Worm (Caenorhabditis elegans) whole organism, L4 larva: ENCODE data around the gene Y57E12AL.2.

Experiments used
- F26F4.8 ChIP-seq: fragments of 200-800 bp; sonication (Bioruptor generic); conservative IDR thresholded peaks from 2 replicates; pipeline ENCODE4 v1.3.6; 2022; ENCODE audit warnings: missing genetic modification characterization, missing compliant biosample characterization
- R02D3.7 ChIP-seq: fragments of 150-350 bp; sonication (generic microtip); optimal IDR thresholded peaks from 3 replicates; lab custom pipeline; 2014; ENCODE audit warnings: missing biosample characterization, missing genetic modification characterization
- T20F7.1 ChIP-seq: fragments of 200-800 bp; sonication (Bioruptor generic); optimal IDR thresholded peaks from 2 replicates; lab custom pipeline; 2018; ENCODE audit warnings: mild to moderate bottlenecking, missing genetic modification characterization, missing compliant biosample characterization
- Y105C5A.15 ChIP-seq: fragments of 200-800 bp; sonication (Bioruptor generic); IDR thresholded peaks from 2 replicates; pipeline ENCODE4 v1.3.6; 2022; ENCODE audit warnings: missing genetic modification characterization, missing compliant biosample characterization
- ZK546.5 ChIP-seq, 2 experiments: sonication (generic microtip); optimal IDR thresholded peaks; 2 replicates each; lab custom pipeline; 2017; ENCODE audit warnings: missing biosample characterization in 2 of 2, missing genetic modification characterization in 2 of 2
- ama-1 ChIP-seq: fragments of 150-350 bp; optimal IDR thresholded peaks from 2 replicates; lab custom pipeline; 2014; ENCODE audit warnings: inconsistent platforms, mixed read lengths
- ceh-20 ChIP-seq: fragments of 200-800 bp; sonication (Bioruptor generic); IDR thresholded peaks from 2 replicates; pipeline ENCODE4 v1.3.6; 2022; ENCODE audit warnings: missing genetic modification reagents, missing genetic modification characterization, missing compliant biosample characterization
- ceh-28 ChIP-seq: fragments of 150-350 bp; optimal IDR thresholded peaks from 2 replicates; lab custom pipeline; 2014; ENCODE audit warnings: missing biosample characterization, missing genetic modification reagents, missing genetic modification characterization
- ceh-32 ChIP-seq: sonication (generic microtip); optimal IDR thresholded peaks from 2 replicates; lab custom pipeline; 2016; ENCODE audit warnings: mild to moderate bottlenecking, missing genetic modification characterization, missing compliant biosample characterization; ENCODE audit not compliant: poor library complexity
- ctbp-1 ChIP-seq: fragments of 200-800 bp; sonication (Bioruptor generic); IDR thresholded peaks from 2 replicates; pipeline ENCODE4 v1.3.6; 2022; ENCODE audit warnings: missing genetic modification reagents, missing genetic modification characterization, missing compliant biosample characterization
- daf-16 ChIP-seq, 3 experiments: sonication (generic microtip); optimal IDR thresholded peaks; 2 replicates each; lab custom pipeline; 2016 to 2017; ENCODE audit warnings: missing genetic modification characterization in 3 of 3, missing genetic modification reagents in 3 of 3, mild to moderate bottlenecking in 2 of 3, missing compliant biosample characterization in 2 of 3, missing biosample characterization in 1 of 3, moderate library complexity in 1 of 3
- dmd-6 ChIP-seq: fragments of 200-800 bp; sonication (Bioruptor generic); IDR thresholded peaks from 2 replicates; pipeline ENCODE4 v1.3.6; 2022; ENCODE audit warnings: missing genetic modification reagents, missing genetic modification characterization, missing compliant biosample characterization
- dmd-9 ChIP-seq: fragments of 200-800 bp; sonication (Bioruptor generic); IDR thresholded peaks from 2 replicates; pipeline ENCODE4 v1.3.6; 2022; ENCODE audit warnings: missing genetic modification reagents, missing genetic modification characterization, missing compliant biosample characterization
- dpl-1 ChIP-seq: fragments of 150-350 bp; optimal IDR thresholded peaks from 2 replicates; lab custom pipeline; 2014; ENCODE audit warnings: missing biosample characterization, missing genetic modification reagents, missing genetic modification characterization
- duxl-1 ChIP-seq: sonication (generic microtip); optimal IDR thresholded peaks from 2 replicates; lab custom pipeline; 2016; ENCODE audit warnings: mild to moderate bottlenecking, missing genetic modification characterization, moderate library complexity, missing compliant biosample characterization; ENCODE audit not compliant: poor library complexity
- dve-1 ChIP-seq: sonication (generic microtip); optimal IDR thresholded peaks from 2 replicates; lab custom pipeline; 2017; ENCODE audit warnings: antibody characterized with exemption, mild to moderate bottlenecking, missing genetic modification characterization, missing compliant biosample characterization; ENCODE audit not compliant: insufficient read depth
- fos-1 ChIP-seq: fragments of 150-350 bp; optimal IDR thresholded peaks from 2 replicates; lab custom pipeline; 2014; ENCODE audit warnings: missing biosample characterization, missing genetic modification characterization
- gei-8 ChIP-seq: fragments of 200-800 bp; sonication (Bioruptor generic); optimal IDR thresholded peaks from 2 replicates; lab custom pipeline; 2018; ENCODE audit warnings: mild to moderate bottlenecking, missing genetic modification characterization, missing compliant biosample characterization
- hlh-11 ChIP-seq: fragments of 200-800 bp; sonication (Bioruptor generic); optimal IDR thresholded peaks from 2 replicates; lab custom pipeline; 2018; ENCODE audit warnings: mild to moderate bottlenecking, missing genetic modification characterization, missing compliant biosample characterization
- hlh-30 ChIP-seq: sonication (generic microtip); optimal IDR thresholded peaks from 2 replicates; lab custom pipeline; 2017; ENCODE audit warnings: antibody characterized with exemption, mild to moderate bottlenecking, missing genetic modification characterization, missing compliant biosample characterization; ENCODE audit not compliant: insufficient read depth
- lin-15B ChIP-seq: fragments of 150-350 bp; sonication (generic microtip); optimal IDR thresholded peaks from 3 replicates; lab custom pipeline; 2014; ENCODE audit warnings: missing biosample characterization, missing genetic modification characterization
- lin-29 ChIP-seq: fragments of 200-800 bp; sonication (Bioruptor generic); IDR thresholded peaks from 2 replicates; pipeline ENCODE4 v1.3.6; 2022; ENCODE audit warnings: missing genetic modification reagents, missing genetic modification characterization, missing compliant biosample characterization
- lin-38 ChIP-seq: fragments of 200-800 bp; sonication (Bioruptor generic); IDR thresholded peaks from 2 replicates; pipeline ENCODE4 v1.3.6; 2022; ENCODE audit warnings: missing genetic modification reagents, missing genetic modification characterization, missing compliant biosample characterization
- lsy-2 ChIP-seq, 2 experiments: fragments of 150-350 bp in 1 of 2; sonication (generic microtip) in 1 of 2; optimal IDR thresholded peaks; 2 replicates each; lab custom pipeline; 2014 to 2017; ENCODE audit warnings: missing biosample characterization in 2 of 2, missing genetic modification characterization in 2 of 2
- madf-9 ChIP-seq: fragments of 200-800 bp; sonication (Bioruptor generic); conservative IDR thresholded peaks from 2 replicates; pipeline ENCODE4 v1.3.6; 2022; ENCODE audit warnings: missing genetic modification reagents, missing genetic modification characterization, missing compliant biosample characterization
- mdl-1 ChIP-seq, 2 experiments: fragments of 150-350 bp in 1 of 2; sonication (generic microtip) in 1 of 2; optimal IDR thresholded peaks; 2 replicates each; lab custom pipeline; 2014 to 2017; ENCODE audit warnings: missing biosample characterization in 2 of 2, missing genetic modification characterization in 2 of 2
- mdt-29 ChIP-seq: fragments of 200-800 bp; sonication (Bioruptor generic); IDR thresholded peaks from 2 replicates; pipeline ENCODE4 v1.3.6; 2022; ENCODE audit warnings: missing genetic modification reagents, missing genetic modification characterization, missing compliant biosample characterization
- mep-1 ChIP-seq: fragments of 150-350 bp; sonication (generic microtip); optimal IDR thresholded peaks from 3 replicates; lab custom pipeline; 2014; ENCODE audit warnings: missing biosample characterization, missing genetic modification characterization
- nhr-102 ChIP-seq: sonication (generic microtip); optimal IDR thresholded peaks from 2 replicates; lab custom pipeline; 2016; ENCODE audit warnings: mild to moderate bottlenecking, missing genetic modification characterization, moderate library complexity, missing compliant biosample characterization
- nhr-25 ChIP-seq: sonication (generic microtip); optimal IDR thresholded peaks from 2 replicates; lab custom pipeline; 2017; ENCODE audit warnings: missing genetic modification characterization, mild to moderate bottlenecking, missing compliant biosample characterization, antibody characterized with exemption, moderate library complexity, borderline replicate concordance; ENCODE audit not compliant: insufficient read depth
- nhr-28 ChIP-seq: fragments of 150-350 bp; optimal IDR thresholded peaks from 2 replicates; lab custom pipeline; 2014; ENCODE audit warnings: missing biosample characterization, missing genetic modification characterization
- nhr-41 ChIP-seq: fragments of 200-800 bp; sonication (Bioruptor generic); IDR thresholded peaks from 2 replicates; pipeline ENCODE4 v1.3.6; 2022; ENCODE audit warnings: missing genetic modification reagents, missing genetic modification characterization, missing compliant biosample characterization
- nhr-42 ChIP-seq: fragments of 200-800 bp; sonication (Bioruptor generic); IDR thresholded peaks from 2 replicates; pipeline ENCODE4 v1.3.6; 2022; ENCODE audit warnings: missing genetic modification characterization, missing compliant biosample characterization
- nhr-77 ChIP-seq: fragments of 150-350 bp; optimal IDR thresholded peaks from 2 replicates; lab custom pipeline; 2014; ENCODE audit warnings: missing biosample characterization, missing genetic modification characterization
- php-3 ChIP-seq: fragments of 200-800 bp; sonication (Bioruptor generic); IDR thresholded peaks from 2 replicates; pipeline ENCODE4 v1.3.6; 2022; ENCODE audit warnings: missing genetic modification reagents, missing genetic modification characterization, missing compliant biosample characterization
- pqm-1 ChIP-seq: sonication (generic microtip); optimal IDR thresholded peaks from 2 replicates; lab custom pipeline; 2017; ENCODE audit warnings: missing biosample characterization, missing genetic modification characterization
- rbr-2 ChIP-seq: sonication (generic microtip); optimal IDR thresholded peaks from 2 replicates; lab custom pipeline; 2016; ENCODE audit warnings: missing genotype, missing genetic modification characterization, missing compliant biosample characterization
- saeg-2 ChIP-seq: fragments of 200-800 bp; sonication (Bioruptor generic); IDR thresholded peaks from 2 replicates; pipeline ENCODE4 v1.3.6; 2022; ENCODE audit warnings: missing genetic modification reagents, missing genetic modification characterization, missing compliant biosample characterization
- sdz-12 ChIP-seq: fragments of 200-800 bp; sonication (Bioruptor generic); optimal IDR thresholded peaks from 2 replicates; lab custom pipeline; 2018; ENCODE audit warnings: mild to moderate bottlenecking, missing genetic modification characterization, missing compliant biosample characterization
- skn-1 ChIP-seq: fragments of 150-350 bp; optimal IDR thresholded peaks from 2 replicates; lab custom pipeline; 2014; ENCODE audit warnings: missing biosample characterization, missing genetic modification characterization
- snpc-1.2 ChIP-seq: fragments of 200-800 bp; sonication (Bioruptor generic); IDR thresholded peaks from 2 replicates; pipeline ENCODE4 v1.3.6; 2022; ENCODE audit warnings: missing genetic modification reagents, missing genetic modification characterization, missing compliant biosample characterization
- spr-1 ChIP-seq: sonication (generic microtip); optimal IDR thresholded peaks from 2 replicates; lab custom pipeline; 2016; ENCODE audit warnings: mild to moderate bottlenecking, missing genetic modification characterization, missing compliant biosample characterization
- tag-97 ChIP-seq: fragments of 200-800 bp; sonication (Bioruptor generic); IDR thresholded peaks from 2 replicates; pipeline ENCODE4 v1.3.6; 2022; ENCODE audit warnings: missing genetic modification characterization, missing compliant biosample characterization
- tra-1 ChIP-seq: fragments of 200-800 bp; sonication (Bioruptor generic); IDR thresholded peaks from 2 replicates; pipeline ENCODE4 v1.3.6; 2022; ENCODE audit warnings: missing genetic modification reagents, missing genetic modification characterization, missing compliant biosample characterization
- unc-39 ChIP-seq: sonication (generic microtip); optimal IDR thresholded peaks from 2 replicates; lab custom pipeline; 2017; ENCODE audit warnings: missing biosample characterization, missing genetic modification characterization
- unc-62 ChIP-seq, 3 experiments: fragments of 150-350 bp in 1 of 3; sonication (generic microtip); optimal IDR thresholded peaks in 2 of 3; peaks in 1 of 3; 1 replicate in 1 of 3; 2 replicates in 2 of 3; lab custom pipeline; 2014 to 2017; ENCODE audit warnings: missing biosample characterization in 3 of 3, missing genetic modification characterization in 3 of 3, missing genetic modification reagents in 3 of 3, missing genotype in 1 of 3
- ztf-11 ChIP-seq: fragments of 150-350 bp; optimal IDR thresholded peaks from 2 replicates; lab custom pipeline; 2014; ENCODE audit warnings: missing biosample characterization, missing genetic modification characterization

Y57E12AL.2 gene

DNA sequence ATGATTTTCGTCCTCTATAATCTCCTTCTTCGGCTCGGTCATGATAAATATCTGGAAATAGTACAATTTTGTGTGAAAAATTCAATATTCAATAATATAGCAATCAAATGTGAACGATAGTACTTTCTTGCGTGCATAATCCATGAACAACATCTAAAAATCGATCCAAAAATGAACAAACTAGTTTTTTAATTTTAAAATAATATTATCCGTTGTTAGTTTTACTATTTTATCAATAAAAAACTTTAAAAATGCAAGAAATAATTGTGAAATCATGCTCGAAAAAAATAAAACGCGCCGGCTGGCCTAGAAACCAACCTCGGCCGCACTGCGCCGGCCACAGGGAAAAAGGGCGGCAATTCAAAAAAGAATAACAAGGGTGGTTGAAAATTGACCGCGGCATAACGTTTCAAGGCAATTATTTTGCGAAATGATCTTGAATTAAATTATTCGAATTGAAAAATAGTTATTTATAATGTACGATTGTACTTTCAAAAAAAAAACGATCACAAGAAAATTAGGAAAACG, 26.8 kb downstream of the Y57E12AL.2 start, which contains the start of gene mys-1 (continued):
- no peak for TF ChIP-seq pqm-1 (tag; lab: Kevin White, UChicago)
- no peak for TF ChIP-seq nhr-25
- TF ChIP-seq hlh-30 = peak; percentile 29
- TF ChIP-seq dve-1 = peak; percentile 10
- TF ChIP-seq mep-1 (tag; lab: Kevin White, UChicago) = peak; percentile 18

DNA sequence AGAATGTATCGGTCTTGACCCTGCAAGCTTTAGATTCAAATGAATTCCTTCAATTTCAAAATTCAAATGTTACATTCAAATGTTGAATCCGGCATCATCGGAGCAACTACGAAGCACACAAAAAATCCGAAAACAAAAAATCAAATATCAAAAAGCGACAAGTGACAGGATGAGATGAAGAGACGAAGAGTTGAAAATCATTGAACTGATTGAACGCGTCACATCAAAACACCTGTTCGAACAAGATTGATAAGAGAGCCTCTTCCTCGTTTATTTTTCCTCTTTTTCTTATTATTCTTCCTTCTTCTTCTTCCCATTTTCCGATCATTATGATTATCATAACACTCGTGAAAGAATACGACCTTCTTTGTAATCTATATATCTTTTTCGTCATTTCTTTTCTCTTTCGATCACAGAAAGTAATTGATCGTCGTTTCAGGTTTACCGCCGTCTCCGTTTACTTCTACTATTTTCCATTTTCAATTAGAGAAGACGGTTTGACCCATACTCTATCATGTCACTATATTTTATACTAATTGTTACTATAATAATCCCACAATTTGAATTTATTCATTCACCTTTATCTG, 27.7 kb downstream of the Y57E12AL.2 start, which contains the start of gene VC5.2:
Gene VC5.2, plus strand, starts transcription at position 439 of the 587 bp plus-strand sequence.
- TF ChIP-seq ztf-11 (tag; lab: Kevin White, UChicago) (no peak), spr-1 (tag; lab: Kevin White, UChicago) (no peak), sdz-12 (GFP tag; lab: Kevin White, UChicago) (no peak), rbr-2 (tag; lab: Kevin White, UChicago) (no peak), Y105C5A.15 (GFP tag; lab: Robert Waterston, UW) (no peak), dpl-1 (no peak), madf-9 (GFP tag; lab: Robert Waterston, UW) (no peak), mdl-1 (tag; optimal IDR thresholded peaks at IDR 0.05; lab: Kevin White, UChicago) (no peak), nhr-77 (peak; percentile 11), unc-39 (no peak), lsy-2 (tag; optimal IDR thresholded peaks at IDR 0.05; lab: Kevin White, UChicago) (no peak), tra-1 (GFP tag; lab: Robert Waterston, UW) (no peak), hlh-11 (peak; percentile 34), mdt-29 (no peak), fos-1 (no peak), ama-1 (no peak), nhr-25 (no peak), ZK546.5 (tag; optimal IDR thresholded peaks at IDR 0.05; lab: Kevin White, UChicago) (no peak), ceh-20 (GFP tag; lab: Robert Waterston, UW) (0 out of 2 replicates have a peak, but pooled peaks have one; percentile 23), R02D3.7 (tag; lab: Kevin White, UChicago) (no peak), ctbp-1 (GFP tag; lab: Robert Waterston, UW) (no peak), ceh-28 (tag; lab: Kevin White, UChicago) (no peak), tag-97 (no peak), T20F7.1 (GFP tag; lab: Kevin White, UChicago) (no peak), lin-38 (GFP tag; lab: Robert Waterston, UW) (no peak), daf-16 (GFP tag; optimal IDR thresholded peaks at IDR 0.05; lab: Kevin White, UChicago) (peak in 1 of 2 experiments; percentile 41), daf-16 (tag; optimal IDR thresholded peaks at IDR 0.05; lab: Kevin White, UChicago) (no peak), gei-8 (no peak), nhr-42 (GFP tag; lab: Robert Waterston, UW) (no peak), snpc-1.2 (no peak), php-3 (GFP tag; lab: Robert Waterston, UW) (no peak), duxl-1 (no peak), nhr-28 (tag; lab: Kevin White, UChicago) (peak; percentile 75), ceh-32 (no peak), dmd-6 (GFP tag; lab: Robert Waterston, UW) (no peak), F26F4.8 (GFP tag; lab: Robert Waterston, UW) (no peak), skn-1 (no peak), saeg-2 (GFP tag; lab: Robert Waterston, UW) (no peak), nhr-102 (tag; lab: Kevin White, UChicago) (no peak), dmd-9 (GFP tag; lab: Robert Waterston, UW) (no peak), lin-15B (tag; lab: Kevin White, UChicago) (no peak), hlh-30 (peak; percentile 8), unc-62 (GFP tag; optimal IDR thresholded peaks at IDR 0.05 in 1 of 2; lab: Kevin White, UChicago) (peak in 1 of 2 experiments; percentile 75), unc-62 (tag; optimal IDR thresholded peaks at IDR 0.05; lab: Kevin White, UChicago) (no peak), lin-29 (GFP tag; lab: Robert Waterston, UW) (no peak), nhr-41 (GFP tag; lab: Robert Waterston, UW) (no peak)
